Worm (Caenorhabditis elegans) whole organism, L4/young adult: Measurements from ENCODE around the gene C15H9.3.

Experiments
- W03F9.2 ChIP-seq: fragments of 150-350 bp; optimal IDR thresholded peaks from 2 replicates; lab custom pipeline; 2014; ENCODE audit warnings: missing biosample characterization, missing genetic modification characterization
- dao-5 ChIP-seq: sonication (generic microtip); optimal IDR thresholded peaks from 2 replicates; lab custom pipeline; 2016; ENCODE audit warnings: missing genotype, missing genetic modification characterization, moderate library complexity, missing compliant biosample characterization
- him-1 ChIP-seq: sonication (generic microtip); optimal IDR thresholded peaks from 2 replicates; lab custom pipeline; 2016; ENCODE audit warnings: missing genotype, missing genetic modification reagents, missing genetic modification characterization, missing compliant biosample characterization

Gene C15H9.3

ce11 chrX:6097551-6097950 lies 18.1 kb upstream of the C15H9.3 start, which contains the start of gene C15H9.4:
Gene C15H9.4 (plus strand): TSS chrX:6097643.
- TF ChIP-seq W03F9.2 (tag; lab: Kevin White, UChicago) (no peak), him-1 (tag; lab: Kevin White, UChicago) (no peak), dao-5 (tag; lab: Kevin White, UChicago) (no peak)

- TF ChIP-seq him-1 (tag; lab: Kevin White, UChicago) (no peak), dao-5 (tag; lab: Kevin White, UChicago) (no peak), W03F9.2 (tag; lab: Kevin White, UChicago) (no peak)
Observed at ce11 chrX:6098420-6098819, 17.2 kb upstream of the C15H9.3 start.

ce11 chrX:6100395-6101099 lies 15.1 kb upstream of the C15H9.3 start:
- TF ChIP-seq W03F9.2 (tag; lab: Kevin White, UChicago) (no peak), dao-5 (tag; lab: Kevin White, UChicago) (no peak), him-1 (tag; lab: Kevin White, UChicago) (no peak)

- no peak for TF ChIP-seq him-1 (tag; lab: Kevin White, UChicago)
- TF ChIP-seq W03F9.2 (tag; lab: Kevin White, UChicago) = no peak
- no peak for TF ChIP-seq dao-5 (tag; lab: Kevin White, UChicago)
Observed at ce11 chrX:6103297-6103696, 12.3 kb upstream of the C15H9.3 start, which contains the start of gene C15H9.11. Gene C15H9.11 (minus strand): TSS chrX:6103397.

ce11 chrX:6107962-6108361 lies 7.6 kb upstream of the C15H9.3 start:
- TF ChIP-seq W03F9.2 (tag; lab: Kevin White, UChicago) = no peak
- no peak for TF ChIP-seq him-1 (tag; lab: Kevin White, UChicago)
- no peak for TF ChIP-seq dao-5 (tag; lab: Kevin White, UChicago)

- no peak for TF ChIP-seq dao-5 (tag; lab: Kevin White, UChicago)
- TF ChIP-seq W03F9.2 (tag; lab: Kevin White, UChicago) = no peak
- TF ChIP-seq him-1 (tag; lab: Kevin White, UChicago) = no peak
Observed at ce11 chrX:6109288-6109770, 6.3 kb upstream of the C15H9.3 start, which contains the start of gene kynu-1. Gene kynu-1 (minus strand): TSS chrX:6109338.

- TF ChIP-seq dao-5 (tag; lab: Kevin White, UChicago) = no peak
- TF ChIP-seq him-1 (tag; lab: Kevin White, UChicago) = no peak
- TF ChIP-seq W03F9.2 (tag; lab: Kevin White, UChicago) = no peak
Observed at ce11 chrX:6112817-6113216, 2.8 kb upstream of the C15H9.3 start, which contains the start of gene prx-3. Gene prx-3 (minus strand): TSS chrX:6112917.

- TF ChIP-seq dao-5 (tag; lab: Kevin White, UChicago) (no peak), him-1 (tag; lab: Kevin White, UChicago) (no peak), W03F9.2 (tag; lab: Kevin White, UChicago) (no peak)
Observed at ce11 chrX:6118086-6118825, 2.7 kb downstream of the C15H9.3 start, which contains the start of gene C15H9.2. Gene C15H9.2 (plus strand): TSS chrX:6118526.

ce11 chrX:6121279-6121678 lies 5.7 kb downstream of the C15H9.3 start:
- TF ChIP-seq W03F9.2 (tag; lab: Kevin White, UChicago) (no peak), him-1 (tag; lab: Kevin White, UChicago) (no peak)

- TF ChIP-seq W03F9.2 (tag; lab: Kevin White, UChicago) = no peak
- no peak for TF ChIP-seq him-1 (tag; lab: Kevin White, UChicago)
- no peak for TF ChIP-seq dao-5 (tag; lab: Kevin White, UChicago)
Observed at ce11 chrX:6122026-6122425, 6.4 kb downstream of the C15H9.3 start, which contains the start of gene nnt-1. Gene nnt-1 (plus strand): TSS chrX:6122311.

ce11 chrX:6128225-6128686 lies 12.7 kb downstream of the C15H9.3 start, which contains the start of gene C15H9.9:
Gene C15H9.9 (minus strand): TSS chrX:6128275.
- TF ChIP-seq dao-5 (tag; lab: Kevin White, UChicago) = no peak
- no peak for TF ChIP-seq W03F9.2 (tag; lab: Kevin White, UChicago)
- peak; percentile 54 for TF ChIP-seq him-1 (tag; lab: Kevin White, UChicago)

- no peak for TF ChIP-seq W03F9.2 (tag; lab: Kevin White, UChicago)
Observed at ce11 chrX:6128773-6129172, 13.2 kb downstream of the C15H9.3 start.

ce11 chrX:6129277-6129676 lies 13.7 kb downstream of the C15H9.3 start:
- TF ChIP-seq dao-5 (tag; lab: Kevin White, UChicago) = no peak
- no peak for TF ChIP-seq W03F9.2 (tag; lab: Kevin White, UChicago)
- TF ChIP-seq him-1 (tag; lab: Kevin White, UChicago) = no peak
